Worm (Caenorhabditis elegans): ENCODE data around the gene K01C8.2.

K01C8.2 gene

ce11 chrII:8308314-8308713, 39.1 kb upstream of the K01C8.2 start:
- TF ChIP-seq nhr-76 (tag; optimal IDR thresholded peaks at IDR 0.05) (no peak), ces-1 (GFP tag; optimal IDR thresholded peaks at IDR 0.05) (no peak), lin-32 (GFP tag; optimal IDR thresholded peaks at IDR 0.05) (no peak), ceh-39 (tag; optimal IDR thresholded peaks at IDR 0.05) (no peak), ceh-43 (GFP tag; optimal IDR thresholded peaks at IDR 0.05) (no peak), lin-13 (tag; optimal IDR thresholded peaks at IDR 0.05) (no peak), ceh-83 (GFP tag; optimal IDR thresholded peaks at IDR 0.05) (no peak), nhr-2 (tag; optimal IDR thresholded peaks at IDR 0.05) (no peak), mab-5 (tag; optimal IDR thresholded peaks at IDR 0.05) (no peak), hlh-1 (tag; optimal IDR thresholded peaks at IDR 0.05) (no peak), nhr-12 (tag; optimal IDR thresholded peaks at IDR 0.05) (no peak), drap-1 (GFP tag; optimal IDR thresholded peaks at IDR 0.05) (no peak), unc-39 (tag; optimal IDR thresholded peaks at IDR 0.05) (no peak), ham-2 (GFP tag; optimal IDR thresholded peaks at IDR 0.05) (no peak), flh-1 (GFP tag; optimal IDR thresholded peaks at IDR 0.05) (no peak), snpc-4 (tag; optimal IDR thresholded peaks at IDR 0.05) (no peak), pha-4 (tag; optimal IDR thresholded peaks at IDR 0.05) (no peak)

- TF ChIP-seq unc-62 (GFP tag; optimal IDR thresholded peaks at IDR 0.05): no peak
- no peak for TF ChIP-seq pha-4 (tag; optimal IDR thresholded peaks at IDR 0.05)
- no peak for TF ChIP-seq nhr-76 (tag; optimal IDR thresholded peaks at IDR 0.05)
- no peak for TF ChIP-seq elt-1 (tag; optimal IDR thresholded peaks at IDR 0.05; ENCODE audit: borderline replicate concordance, insufficient read depth)
- TF ChIP-seq cnd-1 (tag; optimal IDR thresholded peaks at IDR 0.05): no peak
- no peak for TF ChIP-seq sptf-1 (tag; optimal IDR thresholded peaks at IDR 0.05)
- no peak for TF ChIP-seq ceh-39 (tag; optimal IDR thresholded peaks at IDR 0.05)
- TF ChIP-seq lin-32 (GFP tag; optimal IDR thresholded peaks at IDR 0.05): no peak
- TF ChIP-seq nhr-28 (tag; optimal IDR thresholded peaks at IDR 0.05): no peak
- TF ChIP-seq mep-1 (tag; optimal IDR thresholded peaks at IDR 0.05): no peak
- no peak for TF ChIP-seq lsy-2 (tag; optimal IDR thresholded peaks at IDR 0.05)
- no peak for TF ChIP-seq ces-1 (GFP tag; optimal IDR thresholded peaks at IDR 0.05)
- TF ChIP-seq nhr-12 (tag; optimal IDR thresholded peaks at IDR 0.05): no peak
- TF ChIP-seq nhr-2 (tag; optimal IDR thresholded peaks at IDR 0.05): no peak
- TF ChIP-seq zip-8 (tag; optimal IDR thresholded peaks at IDR 0.05): no peak
- no peak for TF ChIP-seq mab-5 (tag; optimal IDR thresholded peaks at IDR 0.05)
- TF ChIP-seq snpc-4 (tag; optimal IDR thresholded peaks at IDR 0.05): no peak
- no peak for TF ChIP-seq blmp-1 (tag; optimal IDR thresholded peaks at IDR 0.05)
- TF ChIP-seq hlh-1 (tag; optimal IDR thresholded peaks at IDR 0.05): no peak
- no peak for TF ChIP-seq mls-2 (tag; optimal IDR thresholded peaks at IDR 0.05)
Observed at ce11 chrII:8295296-8295695, 26.0 kb upstream of the K01C8.2 start, which contains the start of gene nlp-55. TSS of gene nlp-55 (minus strand) at chrII:8295396.

DNA sequence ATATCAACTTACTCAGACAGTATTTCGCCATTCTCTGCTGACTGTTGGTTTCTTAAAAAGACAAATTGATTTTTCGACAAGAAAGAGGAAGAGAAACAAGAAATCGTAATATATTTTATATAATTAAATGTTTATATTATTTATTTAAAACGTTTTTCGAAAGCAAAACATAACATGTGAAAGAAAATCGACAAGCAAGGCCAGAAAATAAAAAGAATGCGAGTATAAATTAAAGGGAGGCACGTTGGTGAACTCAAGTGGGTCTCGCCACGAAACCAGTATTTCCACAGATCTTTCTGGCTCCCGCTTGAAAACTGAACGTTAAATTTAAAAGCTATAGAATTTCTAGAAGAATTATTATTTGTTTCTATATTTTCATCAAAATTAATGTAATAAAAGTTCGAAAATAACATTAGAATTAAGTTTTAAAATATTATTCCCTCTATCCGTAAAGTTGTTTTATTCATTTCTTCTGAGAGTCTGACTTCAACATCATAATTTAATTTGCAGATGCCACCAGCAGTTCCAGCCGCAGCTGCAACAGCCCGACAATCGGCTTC, 14.0 kb upstream of the K01C8.2 start, which contains the start of the genes nst-1 and cct-4:
TSS of gene nst-1 (minus strand) at position 51 of the 560 bp plus-strand sequence.
TSS of gene cct-4 (plus strand) at position 510 of the 560 bp plus-strand sequence.
- TF ChIP-seq pha-4 (tag; optimal IDR thresholded peaks at IDR 0.05) (no peak), lsy-2 (tag; optimal IDR thresholded peaks at IDR 0.05) (peak; percentile 32), nhr-237 (tag; optimal IDR thresholded peaks at IDR 0.05) (peak; percentile 22), mep-1 (tag; optimal IDR thresholded peaks at IDR 0.05) (peak; percentile 28), ces-1 (GFP tag; optimal IDR thresholded peaks at IDR 0.05) (peak; percentile 39), sem-2 (GFP tag; optimal IDR thresholded peaks at IDR 0.05) (no peak)

DNA sequence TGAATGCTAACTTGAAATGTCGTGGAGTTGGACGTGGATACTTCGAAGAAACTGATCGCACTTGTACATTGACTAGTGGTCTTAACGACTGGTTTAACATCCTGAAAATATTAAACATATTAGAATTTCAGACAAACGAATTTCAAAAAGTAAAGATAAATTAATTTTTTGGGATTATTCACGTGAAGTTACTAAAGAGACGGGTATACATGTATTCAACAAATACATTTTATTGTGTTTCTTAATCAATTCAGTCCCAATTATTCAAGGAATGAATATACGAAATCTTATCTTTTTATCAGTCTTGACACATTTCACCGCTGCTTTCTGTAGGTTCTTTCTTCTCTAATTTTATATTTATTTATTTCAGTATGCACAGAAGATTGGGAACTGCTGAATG, 9.2 kb upstream of the K01C8.2 start, which contains the start of the genes mrpl-10 and clec-142:
TSS of gene mrpl-10 (minus strand) at position 101 of the 400 bp plus-strand sequence.
TSS of gene clec-142 (plus strand) at position 264 of the 400 bp plus-strand sequence.
- TF ChIP-seq nhr-76 (tag; optimal IDR thresholded peaks at IDR 0.05) (no peak), sem-2 (GFP tag; optimal IDR thresholded peaks at IDR 0.05) (no peak), lsy-2 (tag; optimal IDR thresholded peaks at IDR 0.05) (no peak), ztf-11 (tag; optimal IDR thresholded peaks at IDR 0.05) (no peak), snpc-4 (tag; optimal IDR thresholded peaks at IDR 0.05) (no peak), sptf-1 (tag; optimal IDR thresholded peaks at IDR 0.05) (no peak), ces-1 (GFP tag; optimal IDR thresholded peaks at IDR 0.05) (no peak), hlh-1 (tag; optimal IDR thresholded peaks at IDR 0.05) (no peak), ham-2 (GFP tag; optimal IDR thresholded peaks at IDR 0.05) (no peak), ceh-43 (GFP tag; optimal IDR thresholded peaks at IDR 0.05) (no peak), flh-1 (GFP tag; optimal IDR thresholded peaks at IDR 0.05) (no peak), lin-32 (GFP tag; optimal IDR thresholded peaks at IDR 0.05) (no peak), nhr-237 (tag; optimal IDR thresholded peaks at IDR 0.05) (no peak)

DNA sequence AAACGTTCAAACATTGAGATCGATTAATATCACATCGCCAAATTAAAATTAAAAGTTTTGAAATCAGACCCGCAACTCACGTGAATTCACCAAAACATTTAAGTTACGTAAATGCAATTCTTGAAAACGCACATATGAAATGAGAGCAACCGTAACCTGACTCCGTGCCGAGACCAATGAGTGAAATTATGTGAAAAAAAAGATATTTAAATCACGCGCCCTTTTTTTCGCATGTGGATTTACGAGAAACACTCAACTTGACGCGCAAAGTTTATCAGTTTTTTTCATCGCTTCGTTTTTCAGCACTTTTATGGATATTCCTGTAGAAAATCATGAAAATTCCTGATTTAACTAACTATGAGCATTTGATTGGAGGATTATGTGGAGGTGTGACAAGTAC, 6.8 kb upstream of the K01C8.2 start, which contains the start of the genes gei-14 and slc-25A32:
TSS of gene gei-14 (minus strand) at position 175 of the 400 bp plus-strand sequence.
TSS of gene slc-25A32 (plus strand) at position 242 of the 400 bp plus-strand sequence.
- TF ChIP-seq lsy-2 (tag; optimal IDR thresholded peaks at IDR 0.05): peak; percentile 70
- TF ChIP-seq lin-32 (GFP tag; optimal IDR thresholded peaks at IDR 0.05): no peak
- TF ChIP-seq cnd-1 (tag; optimal IDR thresholded peaks at IDR 0.05): no peak
- no peak for TF ChIP-seq mep-1 (tag; optimal IDR thresholded peaks at IDR 0.05)

Data from whole organism, mixed stage, embryonic.